Fruit fly (Drosophila melanogaster) whole organism, wandering third instar larva: ENCODE measurements around the gene CaBP1.

ENCODE experiments used
- CG32264 ChIP-seq: fragments of 200-800 bp; sonication (Bioruptor generic); optimal IDR thresholded peaks from 2 replicates; lab custom pipeline; 2016; ENCODE audit warnings: missing biosample characterization, missing genetic modification characterization
- CG9705 ChIP-seq: fragments of 200-800 bp; sonication (Bioruptor generic); optimal IDR thresholded peaks from 2 replicates; lab custom pipeline; 2018; ENCODE audit warnings: missing biosample characterization, mild to moderate bottlenecking, missing genetic modification characterization
- Dif ChIP-seq: fragments of 200-275, 200-300 bp; sonication (Bioruptor generic); optimal IDR thresholded peaks from 2 replicates; lab custom pipeline; 2018; ENCODE audit warnings: missing biosample characterization, missing genetic modification characterization; ENCODE audit not compliant: partially characterized antibody
- GATAd ChIP-seq: sonication (Bioruptor generic); optimal IDR thresholded peaks from 2 replicates; lab custom pipeline; 2016; ENCODE audit warnings: missing biosample characterization, missing genetic modification characterization
- HLH106 ChIP-seq: fragments of 200-800 bp; optimal IDR thresholded peaks from 3 replicates; lab custom pipeline; 2019; ENCODE audit warnings: missing biosample characterization, mild to moderate bottlenecking, missing genetic modification characterization, moderate library complexity
- Hnf4 ChIP-seq: fragments of 200-800 bp; sonication (Bioruptor generic); optimal IDR thresholded peaks from 2 replicates; lab custom pipeline; 2016; ENCODE audit warnings: missing biosample characterization, mild to moderate bottlenecking, missing genetic modification characterization
- Hr83 ChIP-seq: fragments of 200-300 bp; sonication (Bioruptor generic); optimal IDR thresholded peaks from 2 replicates; lab custom pipeline; 2016; ENCODE audit warnings: missing biosample characterization, mild to moderate bottlenecking, missing genetic modification characterization, moderate library complexity; ENCODE audit not compliant: poor library complexity, severe bottlenecking
- Jra ChIP-seq: sonication (Bioruptor generic); optimal IDR thresholded peaks from 2 replicates; lab custom pipeline; 2016; ENCODE audit warnings: missing biosample characterization, missing genetic modification characterization
- Myc ChIP-seq: fragments of >200 bp; optimal IDR thresholded peaks from 2 replicates; lab custom pipeline; 2017
- N ChIP-seq: fragments of >200 bp; optimal IDR thresholded peaks from 2 replicates; lab custom pipeline; 2018; ENCODE audit warnings: missing biosample characterization, missing external identifiers, missing genetic modification characterization
- OdsH ChIP-seq: fragments of 200-800 bp; sonication (Bioruptor generic); optimal IDR thresholded peaks from 2 replicates; lab custom pipeline; 2016; ENCODE audit warnings: missing biosample characterization, mild to moderate bottlenecking, missing genetic modification characterization
- Rel ChIP-seq, 2 experiments: fragments of 200-800 bp; sonication (Bioruptor generic) in 1 of 2; optimal IDR thresholded peaks; 2 replicates in 1 of 2; 3 replicates in 1 of 2; lab custom pipeline; 2016 to 2019; ENCODE audit warnings: mild to moderate bottlenecking in 2 of 2, missing biosample characterization in 2 of 2, missing genetic modification characterization in 2 of 2, moderate library complexity in 1 of 2
- Sp1 ChIP-seq: fragments of 200-800 bp; sonication (Bioruptor generic); optimal IDR thresholded peaks from 3 replicates; lab custom pipeline; 2019; ENCODE audit warnings: missing biosample characterization, mild to moderate bottlenecking, missing genetic modification characterization, moderate library complexity
- brk ChIP-seq: fragments of 200-800 bp; sonication (Bioruptor generic); optimal IDR thresholded peaks from 2 replicates; lab custom pipeline; 2016; ENCODE audit warnings: missing biosample characterization, mild to moderate bottlenecking, missing genetic modification characterization
- ey ChIP-seq: fragments of 200-800 bp; sonication (Bioruptor generic); optimal IDR thresholded peaks from 2 replicates; lab custom pipeline; 2016; ENCODE audit warnings: missing biosample characterization, missing genetic modification characterization
- foxo ChIP-seq, 2 experiments: fragments of 200-800 bp; sonication (Bioruptor generic); optimal IDR thresholded peaks; 2 replicates in 1 of 2; 3 replicates in 1 of 2; lab custom pipeline; 2016 to 2017; ENCODE audit warnings: missing biosample characterization in 2 of 2, missing genetic modification characterization in 2 of 2
- fru ChIP-seq: fragments of 200-800 bp; sonication (Bioruptor generic); optimal IDR thresholded peaks from 3 replicates; lab custom pipeline; 2016; ENCODE audit warnings: missing biosample characterization, mild to moderate bottlenecking, missing genetic modification characterization
- h ChIP-seq: fragments of 200-800 bp; sonication (Bioruptor generic); optimal IDR thresholded peaks from 3 replicates; lab custom pipeline; 2016; ENCODE audit warnings: missing biosample characterization, mild to moderate bottlenecking, missing genetic modification characterization
- jim ChIP-seq: fragments of 175-275, 200-325 bp; sonication (Bioruptor generic); optimal IDR thresholded peaks from 2 replicates; lab custom pipeline; 2016; ENCODE audit warnings: missing biosample characterization, mild to moderate bottlenecking, missing genetic modification characterization
- pan ChIP-seq: fragments of >200 bp; optimal IDR thresholded peaks from 2 replicates; lab custom pipeline; 2017
- psq ChIP-seq: fragments of 200-800 bp; sonication (Bioruptor generic); optimal IDR thresholded peaks from 3 replicates; lab custom pipeline; 2017; ENCODE audit warnings: missing biosample characterization, mild to moderate bottlenecking, missing genetic modification characterization, moderate library complexity
- rgr ChIP-seq: fragments of 200-800 bp; sonication (Bioruptor generic); optimal IDR thresholded peaks from 3 replicates; lab custom pipeline; 2016; ENCODE audit warnings: missing biosample characterization, mild to moderate bottlenecking, missing genetic modification characterization
- sage ChIP-seq: fragments of 200-800 bp; sonication (Bioruptor generic); optimal IDR thresholded peaks from 2 replicates; lab custom pipeline; 2016; ENCODE audit warnings: missing biosample characterization, mild to moderate bottlenecking, missing genetic modification characterization
- sv ChIP-seq: fragments of 200-800 bp; sonication (Bioruptor generic); optimal IDR thresholded peaks from 3 replicates; lab custom pipeline; 2016; ENCODE audit warnings: missing biosample characterization, missing genetic modification characterization
- tai ChIP-seq: sonication (Bioruptor generic); optimal IDR thresholded peaks from 2 replicates; lab custom pipeline; 2016; ENCODE audit warnings: missing biosample characterization, missing genetic modification characterization
- woc ChIP-seq: sonication (Bioruptor generic); optimal IDR thresholded peaks from 2 replicates; lab custom pipeline; 2016; ENCODE audit warnings: missing biosample characterization, mild to moderate bottlenecking, missing genetic modification characterization

CaBP1 gene

DNA sequence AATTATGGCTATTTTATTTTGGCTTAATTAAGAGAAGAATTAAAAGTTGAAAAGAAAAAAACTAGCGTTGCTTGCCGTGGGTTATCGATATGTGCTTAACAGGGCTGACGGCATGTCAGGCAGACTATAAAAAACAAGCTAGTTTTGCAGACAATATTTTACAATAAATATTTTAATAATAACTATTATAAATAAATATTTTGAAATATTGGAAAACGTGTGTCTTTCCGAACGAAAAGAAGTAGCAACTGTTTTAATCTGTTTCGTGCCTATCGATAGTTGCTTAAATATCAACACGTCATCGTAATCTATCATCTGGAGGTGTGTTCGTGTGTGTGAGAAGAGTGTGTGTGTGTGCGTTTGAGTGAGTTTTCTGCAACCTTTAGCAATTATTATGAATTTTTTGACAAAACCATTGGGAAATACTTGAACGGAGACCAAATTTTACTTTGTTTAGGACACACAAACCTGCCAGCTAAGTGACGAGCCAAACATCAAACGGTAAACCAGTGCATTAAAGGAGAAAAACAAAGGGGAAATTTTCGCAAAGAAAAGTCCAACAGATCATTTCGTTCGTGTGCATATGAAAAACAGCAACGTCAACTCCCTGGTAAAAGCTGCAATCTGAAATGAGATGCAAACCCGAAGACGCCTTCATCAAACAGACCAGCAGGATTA lies 49.4 kb downstream of the CaBP1 start, which contains the start of the genes CG5861 and Syx5:
CG5861 (minus strand) TSS at position 273 of the 678 bp plus-strand sequence.
Syx5 (plus strand) TSS at position 321 of the 678 bp plus-strand sequence.
- TF ChIP-seq ey (GFP tag; lab: Kevin White, UChicago) (peak; percentile 30), Sp1 (GFP tag; lab: Kevin White, UChicago) (peak; percentile 46), foxo (GFP tag; optimal IDR thresholded peaks at IDR 0.05; lab: Kevin White, UChicago) (peak in 1 of 2 experiments; percentile 65), jim (GFP tag; lab: Kevin White, UChicago) (no peak), Jra (GFP tag; lab: Kevin White, UChicago) (peak; percentile 70), Myc (lab: Kevin White, UChicago) (peak; percentile 38), CG32264 (GFP tag; lab: Kevin White, UChicago) (peak; percentile 6), brk (no peak), CG9705 (peak; percentile 53), Rel (GFP tag; optimal IDR thresholded peaks at IDR 0.05; lab: Kevin White, UChicago) (no peak), Rel (tag; optimal IDR thresholded peaks at IDR 0.05; lab: Kevin White, UChicago) (peak; percentile 42), woc (GFP tag; lab: Kevin White, UChicago) (peak; percentile 45), HLH106 (tag; lab: Kevin White, UChicago) (peak; percentile 70), fru (GFP tag; lab: Kevin White, UChicago) (no peak), OdsH (GFP tag; lab: Kevin White, UChicago) (peak; percentile 25), h (GFP tag; lab: Kevin White, UChicago) (no peak), sv (GFP tag; lab: Kevin White, UChicago) (no peak), pan (lab: Kevin White, UChicago) (no peak), tai (GFP tag; lab: Kevin White, UChicago) (no peak), N (no peak), Hr83 (no peak), Hnf4 (GFP tag; lab: Kevin White, UChicago) (peak; percentile 59), rgr (GFP tag; lab: Kevin White, UChicago) (peak; percentile 61), Dif (peak; percentile 8), sage (peak; percentile 63), psq (peak; percentile 66), GATAd (GFP tag; lab: Kevin White, UChicago) (no peak)
